Fruit fly (Drosophila melanogaster) whole organism, adult: ENCODE measurements around the gene CG5973.

Experiments
- CG11617 ChIP-seq: fragments of 200-800 bp; sonication (Bioruptor generic); optimal IDR thresholded peaks from 2 replicates; lab custom pipeline; 2017; ENCODE audit warnings: mild to moderate bottlenecking, missing biosample characterization, missing genetic modification reagents, missing genetic modification characterization
- CG12768 ChIP-seq: fragments of 200-800 bp; sonication (Bioruptor generic); optimal IDR thresholded peaks from 2 replicates; lab custom pipeline; 2017; ENCODE audit warnings: missing biosample characterization, missing genetic modification characterization, mild to moderate bottlenecking, moderate library complexity, missing genetic modification reagents
- CG14711 ChIP-seq: fragments of 200-800 bp; sonication (Bioruptor generic); optimal IDR thresholded peaks from 2 replicates; lab custom pipeline; 2018; ENCODE audit warnings: missing biosample characterization, mild to moderate bottlenecking, missing genetic modification characterization, moderate library complexity
- CG1620 ChIP-seq: fragments of 200-800 bp; sonication (Bioruptor generic); optimal IDR thresholded peaks from 2 replicates; lab custom pipeline; 2016; ENCODE audit warnings: missing biosample characterization, missing genetic modification characterization
- CG33017 ChIP-seq: fragments of 200-800 bp; sonication (Bioruptor generic); optimal IDR thresholded peaks from 2 replicates; lab custom pipeline; 2018; ENCODE audit warnings: missing biosample characterization, mild to moderate bottlenecking, missing genetic modification characterization, moderate library complexity
- CG5204 ChIP-seq: fragments of 200-800 bp; sonication (Bioruptor generic); optimal IDR thresholded peaks from 2 replicates; lab custom pipeline; 2016; ENCODE audit warnings: missing biosample characterization, missing genetic modification characterization
- CG7045 ChIP-seq: fragments of 200-800 bp; sonication (Bioruptor generic); optimal IDR thresholded peaks from 2 replicates; lab custom pipeline; 2017; ENCODE audit warnings: missing biosample characterization, mild to moderate bottlenecking, missing genetic modification characterization
- CG7101 ChIP-seq: fragments of 200-800 bp; sonication (Bioruptor generic); optimal IDR thresholded peaks from 2 replicates; lab custom pipeline; 2018; ENCODE audit warnings: missing biosample characterization, mild to moderate bottlenecking, missing genetic modification characterization, moderate library complexity
- Clk ChIP-seq: fragments of 200-800 bp; sonication (Bioruptor generic); optimal IDR thresholded peaks from 2 replicates; lab custom pipeline; 2017; ENCODE audit warnings: missing biosample characterization, missing genetic modification characterization
- Crg-1 ChIP-seq: fragments of 200-800 bp; sonication (Bioruptor generic); optimal IDR thresholded peaks from 2 replicates; lab custom pipeline; 2016; ENCODE audit warnings: missing biosample characterization, missing genetic modification characterization
- Hr96 ChIP-seq: fragments of 200-800 bp; sonication (Bioruptor generic); optimal IDR thresholded peaks from 2 replicates; lab custom pipeline; 2016; ENCODE audit warnings: missing biosample characterization, missing genetic modification characterization
- Mnt ChIP-seq: fragments of 200-800 bp; sonication (Bioruptor generic); optimal IDR thresholded peaks from 2 replicates; lab custom pipeline; 2016; ENCODE audit warnings: missing biosample characterization, mild to moderate bottlenecking, missing genetic modification characterization
- bab1 ChIP-seq: fragments of 200-800 bp; sonication (Bioruptor generic); optimal IDR thresholded peaks from 3 replicates; lab custom pipeline; 2019; ENCODE audit warnings: missing biosample characterization, mild to moderate bottlenecking, missing genetic modification characterization, moderate library complexity
- cic ChIP-seq: fragments of 200-800 bp; sonication (Bioruptor generic); optimal IDR thresholded peaks from 2 replicates; lab custom pipeline; 2017; ENCODE audit warnings: missing biosample characterization, mild to moderate bottlenecking, missing genetic modification characterization, moderate library complexity
- cnc ChIP-seq, 2 experiments: fragments of >200 bp; optimal IDR thresholded peaks; 2 replicates each; lab custom pipeline; 2017
- kay ChIP-seq: fragments of 200-800 bp; sonication (Bioruptor generic); peaks from one replicate; lab custom pipeline; 2016; ENCODE audit warnings: missing biosample characterization, missing genetic modification characterization, borderline replicate concordance
- ovo ChIP-seq: fragments of 200-800 bp; sonication (Bioruptor generic); optimal IDR thresholded peaks from 2 replicates; lab custom pipeline; 2016; ENCODE audit warnings: missing biosample characterization, missing genetic modification characterization
- pad ChIP-seq: fragments of 200-800 bp; sonication (Bioruptor generic); optimal IDR thresholded peaks from 3 replicates; lab custom pipeline; 2017; ENCODE audit warnings: missing biosample characterization, missing genetic modification characterization, mild to moderate bottlenecking, moderate library complexity, missing genetic modification reagents
- tj ChIP-seq: fragments of 200-800 bp; sonication (Bioruptor generic); optimal IDR thresholded peaks from 3 replicates; lab custom pipeline; 2017; ENCODE audit warnings: missing biosample characterization, mild to moderate bottlenecking, missing genetic modification characterization, moderate library complexity
- toe ChIP-seq: fragments of 200-800 bp; sonication (Bioruptor generic); optimal IDR thresholded peaks from 2 replicates; lab custom pipeline; 2016; ENCODE audit warnings: missing biosample characterization, missing genetic modification characterization

CG5973 gene

dm6 chr2L:7436492-7437324 is 584 bp upstream of the CG5973 start:
- TF ChIP-seq CG7045 (peak; percentile 76), kay (peak; percentile 93), tj (GFP tag; lab: Kevin White, UChicago) (peak; percentile 85), CG14711 (peak; percentile 57), CG7101 (tag; lab: Kevin White, UChicago) (peak; percentile 79), CG33017 (peak; percentile 65), CG5204 (GFP tag; lab: Kevin White, UChicago) (peak; percentile 62), CG1620 (GFP tag; lab: Kevin White, UChicago) (peak; percentile 94), cic (GFP tag; lab: Kevin White, UChicago) (peak; percentile 93), Hr96 (GFP tag; lab: Kevin White, UChicago) (peak; percentile 75), ovo (peak; percentile 89), bab1 (peak; percentile 27), Clk (GFP tag; lab: Kevin White, UChicago) (peak; percentile 55), CG12768 (GFP tag; lab: Kevin White, UChicago) (peak; percentile 72), pad (GFP tag; lab: Kevin White, UChicago) (peak; percentile 72), Crg-1 (GFP tag; lab: Kevin White, UChicago) (peak; percentile 96), toe (peak; percentile 81), cnc (optimal IDR thresholded peaks at IDR 0.05; lab: Kevin White, UChicago) (no peak), Mnt (GFP tag; lab: Kevin White, UChicago) (peak; percentile 66), CG11617 (GFP tag; lab: Kevin White, UChicago) (peak; percentile 57)

- TF ChIP-seq ovo = no peak
- TF ChIP-seq CG7101 (tag; lab: Kevin White, UChicago) = peak; percentile 2
- TF ChIP-seq cnc (optimal IDR thresholded peaks at IDR 0.05; lab: Kevin White, UChicago) = no peak
- TF ChIP-seq Crg-1 (GFP tag; lab: Kevin White, UChicago) = no peak
- no peak for TF ChIP-seq CG11617 (GFP tag; lab: Kevin White, UChicago)
- peak; percentile 9 for TF ChIP-seq bab1
- no peak for TF ChIP-seq cic (GFP tag; lab: Kevin White, UChicago)
- peak; percentile 36 for TF ChIP-seq CG33017
- TF ChIP-seq toe = no peak
- no peak for TF ChIP-seq CG1620 (GFP tag; lab: Kevin White, UChicago)
- TF ChIP-seq CG5204 (GFP tag; lab: Kevin White, UChicago) = no peak
- peak; percentile 19 for TF ChIP-seq tj (GFP tag; lab: Kevin White, UChicago)
- TF ChIP-seq Clk (GFP tag; lab: Kevin White, UChicago) = no peak
- TF ChIP-seq CG7045 = no peak
- TF ChIP-seq Hr96 (GFP tag; lab: Kevin White, UChicago) = no peak
Observed at dm6 chr2L:7438505-7438904, 1.2 kb downstream of the CG5973 start.

- TF ChIP-seq ovo (no peak), CG11617 (GFP tag; lab: Kevin White, UChicago) (no peak), CG1620 (GFP tag; lab: Kevin White, UChicago) (no peak), tj (GFP tag; lab: Kevin White, UChicago) (no peak), CG5204 (GFP tag; lab: Kevin White, UChicago) (no peak), toe (no peak), CG12768 (GFP tag; lab: Kevin White, UChicago) (peak; percentile 5), Hr96 (GFP tag; lab: Kevin White, UChicago) (no peak), Clk (GFP tag; lab: Kevin White, UChicago) (no peak), cnc (optimal IDR thresholded peaks at IDR 0.05; lab: Kevin White, UChicago) (peak in 1 of 2 experiments; percentile 13), CG14711 (no peak), kay (peak; percentile 69), pad (GFP tag; lab: Kevin White, UChicago) (no peak), CG7045 (no peak), Crg-1 (GFP tag; lab: Kevin White, UChicago) (no peak), CG33017 (no peak), CG7101 (tag; lab: Kevin White, UChicago) (no peak), cic (GFP tag; lab: Kevin White, UChicago) (peak; percentile 25), bab1 (no peak), Mnt (GFP tag; lab: Kevin White, UChicago) (no peak)
Observed at dm6 chr2L:7440458-7441018, 3.2 kb downstream of the CG5973 start.

dm6 chr2L:7442106-7442505 is 4.8 kb downstream of the CG5973 start:
- TF ChIP-seq CG1620 (GFP tag; lab: Kevin White, UChicago) (no peak), Mnt (GFP tag; lab: Kevin White, UChicago) (no peak), CG14711 (no peak)

dm6 chr2L:7442929-7443328 is 5.6 kb downstream of the CG5973 start:
- TF ChIP-seq CG14711 (no peak), Clk (GFP tag; lab: Kevin White, UChicago) (no peak), CG7101 (tag; lab: Kevin White, UChicago) (no peak), CG5204 (GFP tag; lab: Kevin White, UChicago) (no peak), CG7045 (no peak), cic (GFP tag; lab: Kevin White, UChicago) (no peak), pad (GFP tag; lab: Kevin White, UChicago) (no peak), bab1 (no peak), tj (GFP tag; lab: Kevin White, UChicago) (no peak)

dm6 chr2L:7447820-7448219 is 10.5 kb downstream of the CG5973 start:
- TF ChIP-seq toe (no peak), cnc (optimal IDR thresholded peaks at IDR 0.05; lab: Kevin White, UChicago) (no peak), kay (peak; percentile 56), Clk (GFP tag; lab: Kevin White, UChicago) (no peak)
